Fruit fly (Drosophila melanogaster) whole organism, embryonic: ENCODE data around the gene CG10365.

Experiments
- Ada2b ChIP-seq: fragments of 200-800 bp; sonication (Bioruptor generic); IDR thresholded peaks from 2 replicates; pipeline ENCODE4 v1.3.6; 2022; ENCODE audit warnings: missing biosample characterization, missing genetic modification characterization
- Adf1 ChIP-seq: fragments of 200-800 bp; sonication (Bioruptor generic); IDR thresholded peaks from 2 replicates; pipeline ENCODE4 v1.3.6; 2022; ENCODE audit warnings: missing biosample characterization, missing genetic modification characterization
- B-H1 ChIP-seq: fragments of 200-800 bp; sonication (Bioruptor generic); IDR thresholded peaks from 3 replicates; pipeline ENCODE4 v1.3.6; 2022; ENCODE audit warnings: missing biosample characterization, missing genetic modification characterization
- Bteb2 ChIP-seq: fragments of 200-800 bp; sonication (Bioruptor generic); optimal IDR thresholded peaks from 2 replicates; lab custom pipeline; 2016; ENCODE audit warnings: missing biosample characterization, missing genetic modification characterization
- C15 ChIP-seq: fragments of 200-800 bp; sonication (Bioruptor generic); IDR thresholded peaks from 3 replicates; pipeline ENCODE4 v1.3.6; 2022; ENCODE audit warnings: missing biosample characterization, missing genetic modification characterization
- CG11247 ChIP-seq: fragments of 200-800 bp; sonication (Bioruptor generic); IDR thresholded peaks from 2 replicates; pipeline ENCODE4 v1.3.6; 2022; ENCODE audit warnings: missing biosample characterization, missing genetic modification characterization
- CG12769 ChIP-seq: fragments of 200-800 bp; sonication (Bioruptor generic); optimal IDR thresholded peaks from 2 replicates; lab custom pipeline; 2019; ENCODE audit warnings: missing biosample characterization, mild to moderate bottlenecking, missing genetic modification characterization, moderate library complexity
- CG13287 ChIP-seq: fragments of 200-800 bp; sonication (Bioruptor generic); IDR thresholded peaks from 2 replicates; pipeline ENCODE4 v1.3.6; 2022; ENCODE audit warnings: missing biosample characterization, missing genetic modification characterization; ENCODE audit not compliant: partially characterized antibody
- CG13424 ChIP-seq: fragments of 200-800 bp; sonication (Bioruptor generic); optimal IDR thresholded peaks from 2 replicates; lab custom pipeline; 2019; ENCODE audit warnings: missing biosample characterization, mild to moderate bottlenecking, missing genetic modification characterization, moderate library complexity
- CG17186 ChIP-seq: fragments of 200-800 bp; sonication (Bioruptor generic); optimal IDR thresholded peaks from 3 replicates; lab custom pipeline; 2017; ENCODE audit warnings: missing biosample characterization, missing genetic modification reagents, missing genetic modification characterization
- CG17568 ChIP-seq: fragments of 200-800 bp; sonication (Bioruptor generic); optimal IDR thresholded peaks from 2 replicates; lab custom pipeline; 2018; ENCODE audit warnings: missing biosample characterization, mild to moderate bottlenecking, missing genetic modification characterization, moderate library complexity
- CG2202 ChIP-seq: fragments of 200-800 bp; sonication (Bioruptor generic); optimal IDR thresholded peaks from 2 replicates; lab custom pipeline; 2018; ENCODE audit warnings: missing biosample characterization, mild to moderate bottlenecking, missing genetic modification characterization
- CG33557 ChIP-seq: fragments of 200-800 bp; sonication (Bioruptor generic); optimal IDR thresholded peaks from 2 replicates; lab custom pipeline; 2019; ENCODE audit warnings: missing biosample characterization, mild to moderate bottlenecking, missing genetic modification characterization, moderate library complexity
- CG3726 ChIP-seq: fragments of 200-800 bp; sonication (Bioruptor generic); IDR thresholded peaks from 3 replicates; pipeline ENCODE4, ENCODE4 v1.3.6; 2022; ENCODE audit warnings: missing biosample characterization, missing genetic modification characterization
- CG3995 ChIP-seq: fragments of 200-800 bp; sonication (Bioruptor generic); optimal IDR thresholded peaks from 3 replicates; lab custom pipeline; 2016; ENCODE audit warnings: missing biosample characterization, missing genetic modification characterization
- CG4617 ChIP-seq: fragments of 200-800 bp; sonication (Bioruptor generic); optimal IDR thresholded peaks from 3 replicates; lab custom pipeline; 2016; ENCODE audit warnings: missing biosample characterization, missing genetic modification characterization, borderline replicate concordance
- CG6854 ChIP-seq: fragments of 200-800 bp; sonication (Bioruptor generic); optimal IDR thresholded peaks from 3 replicates; lab custom pipeline; 2017; ENCODE audit warnings: missing biosample characterization, mild to moderate bottlenecking, missing genetic modification characterization
- CG7745 ChIP-seq: fragments of 200-800 bp; sonication (Bioruptor generic); optimal IDR thresholded peaks from 2 replicates; lab custom pipeline; 2018; ENCODE audit warnings: missing biosample characterization, mild to moderate bottlenecking, missing genetic modification characterization, moderate library complexity
- CG7987 ChIP-seq: fragments of 200-800 bp; sonication (Bioruptor generic); optimal IDR thresholded peaks from 2 replicates; lab custom pipeline; 2018; ENCODE audit warnings: missing biosample characterization, mild to moderate bottlenecking, missing genetic modification characterization, moderate library complexity
- CG8290 ChIP-seq, 3 experiments: fragments of 200-800 bp; sonication (Bioruptor generic); optimal IDR thresholded peaks; 2 replicates each; lab custom pipeline; 2016 to 2019; ENCODE audit warnings: missing biosample characterization in 3 of 3, missing genetic modification characterization in 3 of 3, mild to moderate bottlenecking in 2 of 3, moderate library complexity in 1 of 3
- D ChIP-seq, 2 experiments: fragments of 200-800 bp in 1 of 2; fragments of >200 bp in 1 of 2; sonication (Bioruptor generic) in 1 of 2; optimal IDR thresholded peaks; 2 replicates in 1 of 2; 3 replicates in 1 of 2; lab custom pipeline; 2017; ENCODE audit warnings: mild to moderate bottlenecking in 1 of 2, missing biosample characterization in 1 of 2, missing genetic modification characterization in 1 of 2, missing genetic modification reagents in 1 of 2
- Hsf ChIP-seq: fragments of 200-800 bp; sonication (Bioruptor generic); optimal IDR thresholded peaks from 3 replicates; lab custom pipeline; 2016; ENCODE audit warnings: missing biosample characterization, missing genetic modification characterization
- MESR4 ChIP-seq: fragments of 200-800 bp; sonication (Bioruptor generic); optimal IDR thresholded peaks from 2 replicates; lab custom pipeline; 2018; ENCODE audit warnings: missing biosample characterization, mild to moderate bottlenecking, missing genetic modification characterization, moderate library complexity
- Meics ChIP-seq: fragments of 200-800 bp; sonication (Bioruptor generic); optimal IDR thresholded peaks from 2 replicates; lab custom pipeline; 2017; ENCODE audit warnings: missing biosample characterization, mild to moderate bottlenecking, missing genetic modification characterization
- NC2α ChIP-seq: fragments of 200-800 bp; sonication (Bioruptor generic); optimal IDR thresholded peaks from 2 replicates; lab custom pipeline; 2016; ENCODE audit warnings: missing biosample characterization, missing genetic modification characterization
- Nf-YA ChIP-seq: fragments of 200-800 bp; sonication (Bioruptor generic); IDR thresholded peaks from 2 replicates; pipeline ENCODE4 v1.3.6; 2022; ENCODE audit warnings: missing biosample characterization, missing genetic modification characterization
- Nf-YC ChIP-seq: fragments of 200-800 bp; optimal IDR thresholded peaks from 3 replicates; lab custom pipeline; 2019; ENCODE audit warnings: missing biosample characterization, mild to moderate bottlenecking, missing genetic modification characterization, moderate library complexity
- Oli ChIP-seq: fragments of 200-800 bp; sonication (Bioruptor generic); optimal IDR thresholded peaks from 2 replicates; lab custom pipeline; 2018; ENCODE audit warnings: missing biosample characterization, mild to moderate bottlenecking, missing genetic modification characterization, moderate library complexity
- Stat92E ChIP-seq, 3 experiments: fragments of >200 bp in 2 of 3; fragments of 200-800 bp in 1 of 3; sonication (Bioruptor generic) in 1 of 3; optimal IDR thresholded peaks; 2 replicates each; lab custom pipeline; 2017 to 2019; ENCODE audit warnings: missing biosample characterization in 3 of 3, missing genetic modification characterization in 3 of 3, mild to moderate bottlenecking in 1 of 3, moderate library complexity in 1 of 3
- Tbp ChIP-seq: fragments of >200 bp; optimal IDR thresholded peaks from 2 replicates; lab custom pipeline; 2018; ENCODE audit warnings: missing biosample characterization, missing genetic modification characterization
- Xrp1 ChIP-seq: fragments of 200-800 bp; sonication (Bioruptor generic); IDR thresholded peaks from 2 replicates; pipeline ENCODE4 v1.3.6; 2022; ENCODE audit warnings: missing biosample characterization, missing genetic modification characterization
- al ChIP-seq: fragments of 200-800 bp; sonication (Bioruptor generic); IDR thresholded peaks from 2 replicates; pipeline ENCODE4 v1.3.6; 2022; ENCODE audit warnings: missing biosample characterization, missing genetic modification characterization
- bowl ChIP-seq: fragments of 200-800 bp; sonication (Bioruptor generic); IDR thresholded peaks from 2 replicates; pipeline ENCODE4 v1.3.6; 2022; ENCODE audit warnings: missing biosample characterization, missing genetic modification characterization
- chn ChIP-seq: fragments of 200-800 bp; sonication (Bioruptor generic); optimal IDR thresholded peaks from 2 replicates; lab custom pipeline; 2016; ENCODE audit warnings: missing biosample characterization, missing genetic modification characterization
- dimm ChIP-seq: fragments of 200-800 bp; sonication (Bioruptor generic); IDR thresholded peaks from 2 replicates; pipeline ENCODE4 v1.3.6; 2022; ENCODE audit warnings: missing biosample characterization, missing genetic modification characterization
- dmrt99B ChIP-seq: fragments of 200-800 bp; sonication (Bioruptor generic); optimal IDR thresholded peaks from 2 replicates; lab custom pipeline; 2018; ENCODE audit warnings: missing biosample characterization, mild to moderate bottlenecking, missing genetic modification characterization, moderate library complexity
- exex ChIP-seq: fragments of 200-800 bp; sonication (Bioruptor generic); optimal IDR thresholded peaks from 4 replicates; lab custom pipeline; 2018; ENCODE audit warnings: missing biosample characterization, mild to moderate bottlenecking, missing genetic modification characterization, moderate library complexity
- fd64A ChIP-seq: fragments of 200-800 bp; sonication (Bioruptor generic); optimal IDR thresholded peaks from 3 replicates; lab custom pipeline; 2018; ENCODE audit warnings: missing biosample characterization, mild to moderate bottlenecking, missing genetic modification characterization
- hb ChIP-seq: fragments of 200-800 bp; sonication (Bioruptor generic); IDR thresholded peaks from 3 replicates; pipeline ENCODE4 v1.3.6; 2022; ENCODE audit warnings: missing biosample characterization, missing genetic modification characterization; ENCODE audit not compliant: partially characterized antibody
- kah ChIP-seq: fragments of 200-800 bp; sonication (Bioruptor generic); optimal IDR thresholded peaks from 2 replicates; lab custom pipeline; 2018; ENCODE audit warnings: missing biosample characterization, mild to moderate bottlenecking, missing genetic modification characterization
- nerfin-2 ChIP-seq: fragments of 200-800 bp; sonication (Bioruptor generic); IDR thresholded peaks from 2 replicates; pipeline ENCODE4 v1.3.6; 2022; ENCODE audit warnings: missing biosample characterization, missing genetic modification characterization; ENCODE audit not compliant: partially characterized antibody
- pb ChIP-seq: fragments of 200-800 bp; sonication (Bioruptor generic); optimal IDR thresholded peaks from 3 replicates; lab custom pipeline; 2016; ENCODE audit warnings: missing biosample characterization, missing genetic modification characterization
- pfk ChIP-seq: fragments of 200-800 bp; sonication (Bioruptor generic); optimal IDR thresholded peaks from 2 replicates; lab custom pipeline; 2018; ENCODE audit warnings: missing biosample characterization, mild to moderate bottlenecking, missing genetic modification characterization, moderate library complexity
- psq ChIP-seq: fragments of 200-800 bp; sonication (Bioruptor generic); optimal IDR thresholded peaks from 2 replicates; lab custom pipeline; 2017; ENCODE audit warnings: missing biosample characterization, missing genetic modification characterization
- trh ChIP-seq: fragments of 200-800 bp; sonication (Bioruptor generic); optimal IDR thresholded peaks from 2 replicates; lab custom pipeline; 2016; ENCODE audit warnings: missing biosample characterization, missing genetic modification characterization
- usp ChIP-seq: fragments of >200 bp; optimal IDR thresholded peaks from 2 replicates; lab custom pipeline; 2017; ENCODE audit warnings: missing biosample characterization, missing genetic modification characterization
- vnd ChIP-seq: fragments of 200-800 bp; sonication (Bioruptor generic); IDR thresholded peaks from 3 replicates; pipeline ENCODE4 v1.3.6; 2022; ENCODE audit warnings: missing biosample characterization, missing genetic modification characterization; ENCODE audit not compliant: partially characterized antibody
- yki ChIP-seq: fragments of >200 bp; optimal IDR thresholded peaks from 3 replicates; lab custom pipeline; 2018

CG10365 gene

DNA sequence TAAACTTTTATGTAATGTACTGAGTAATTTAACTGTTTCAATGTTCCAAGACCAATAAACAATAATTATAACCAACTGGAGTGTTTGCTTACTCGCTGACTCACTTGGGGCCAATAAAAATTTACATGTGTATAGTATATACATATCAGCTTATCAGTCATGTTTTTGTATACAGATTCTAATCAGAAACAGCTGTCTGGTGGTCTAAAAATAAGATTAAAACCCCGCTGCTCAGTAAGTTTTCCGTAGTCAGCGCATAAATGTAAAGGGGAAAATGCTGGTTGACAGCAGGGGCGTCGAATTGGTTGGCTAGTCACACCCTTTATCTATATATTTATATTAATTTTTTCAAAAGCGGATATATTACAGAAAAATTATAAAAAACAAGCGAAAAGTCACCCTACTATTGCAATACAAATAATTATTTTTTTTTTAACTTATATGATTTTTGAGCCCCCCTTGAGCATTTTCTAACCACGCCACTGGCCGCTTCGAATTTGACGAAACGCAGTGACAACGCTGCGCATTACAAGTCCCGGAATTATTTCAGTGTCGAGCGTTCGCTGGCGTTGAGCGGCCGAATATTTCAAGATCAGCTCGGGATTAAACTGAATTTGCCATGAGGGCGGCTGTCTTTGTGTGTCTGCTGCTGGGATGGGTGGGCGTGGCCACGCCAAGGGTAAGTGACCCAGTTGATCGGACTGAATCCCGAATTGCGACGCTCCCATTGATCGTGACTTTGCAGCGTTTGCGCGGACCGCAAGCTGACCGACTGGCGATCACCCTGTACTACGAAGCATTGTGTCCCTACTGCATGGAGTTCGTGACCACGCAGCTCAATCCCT is 44.6 kb upstream of the CG10365 start, which contains the start of gene GILT2 (continued):
- TF ChIP-seq Meics (GFP tag; lab: Kevin White, UChicago): peak; percentile 95
- peak; percentile 61 for TF ChIP-seq CG4617
- peak; percentile 68 for TF ChIP-seq CG8290 (GFP tag; optimal IDR thresholded peaks at IDR 0.05; lab: Kevin White, UChicago)
- peak; percentile 1 to 68 for TF ChIP-seq CG8290 (tag; optimal IDR thresholded peaks at IDR 0.05; lab: Kevin White, UChicago)
- TF ChIP-seq CG33557 (GFP tag; lab: Kevin White, UChicago): peak; percentile 88
- peak; percentile 76; the same call in 2 of the 3 replicates for TF ChIP-seq CG3726 (GFP tag; lab: Robert Waterston, UW)
- TF ChIP-seq psq: peak; percentile 71
- TF ChIP-seq D (optimal IDR thresholded peaks at IDR 0.05; lab: Kevin White, UChicago): no peak
- TF ChIP-seq D (GFP tag; optimal IDR thresholded peaks at IDR 0.05; lab: Kevin White, UChicago): peak; percentile 89
- peak; percentile 87 for TF ChIP-seq CG11247
- peak; percentile 76 for TF ChIP-seq C15 (GFP tag; lab: Robert Waterston, UW)
- peak; percentile 76 for TF ChIP-seq fd64A
- peak; percentile 54 for TF ChIP-seq CG7987 (GFP tag; lab: Kevin White, UChicago)
- no peak for TF ChIP-seq CG17568 (GFP tag; lab: Kevin White, UChicago)
- TF ChIP-seq nerfin-2 (GFP tag; lab: Robert Waterston, UW): no peak
- peak; percentile 84 for TF ChIP-seq trh (GFP tag; lab: Kevin White, UChicago)
- TF ChIP-seq Stat92E (GFP tag; optimal IDR thresholded peaks at IDR 0.05; lab: Kevin White, UChicago): peak in 1 of 3 experiments; percentile 78
- TF ChIP-seq Hsf (GFP tag; lab: Kevin White, UChicago): peak; percentile 80
- peak; percentile 78 for TF ChIP-seq Nf-YC (tag; lab: Kevin White, UChicago)
- TF ChIP-seq Bteb2 (GFP tag; lab: Kevin White, UChicago): peak; percentile 44
- no peak for TF ChIP-seq hb (GFP tag; lab: Robert Waterston, UW)
- TF ChIP-seq CG13424: peak; percentile 95
- no peak for TF ChIP-seq CG7745
- TF ChIP-seq dmrt99B (tag; lab: Kevin White, UChicago): peak; percentile 96
- peak; percentile 76 for TF ChIP-seq Adf1 (GFP tag; lab: Robert Waterston, UW)
- peak; percentile 92 for TF ChIP-seq Oli (tag; lab: Kevin White, UChicago)
- peak; percentile 87 for TF ChIP-seq bowl (GFP tag; lab: Robert Waterston, UW)
- peak; percentile 78 for TF ChIP-seq exex
- no peak for TF ChIP-seq yki (lab: Kevin White, UChicago)
- no peak for TF ChIP-seq NC2α
- TF ChIP-seq Tbp (GFP tag; lab: Kevin White, UChicago): no peak
- peak; percentile 12 for TF ChIP-seq MESR4 (GFP tag; lab: Kevin White, UChicago)
- peak; percentile 91 for TF ChIP-seq CG6854
- peak; percentile 91 for TF ChIP-seq Ada2b (GFP tag; lab: Robert Waterston, UW)
- peak; percentile 80 for TF ChIP-seq dimm (GFP tag; lab: Robert Waterston, UW)
- no peak for TF ChIP-seq CG13287 (GFP tag; lab: Robert Waterston, UW)
- peak; percentile 29 for TF ChIP-seq CG17186 (GFP tag; lab: Kevin White, UChicago)
- TF ChIP-seq pfk: no peak
- TF ChIP-seq chn: peak; percentile 62
- no peak for TF ChIP-seq CG12769 (tag; lab: Kevin White, UChicago)
- peak; percentile 88 for TF ChIP-seq kah
- no peak for TF ChIP-seq usp
- TF ChIP-seq Xrp1 (GFP tag; lab: Robert Waterston, UW): peak; percentile 97
- TF ChIP-seq Nf-YA (GFP tag; lab: Robert Waterston, UW): peak; percentile 84
- peak; percentile 42 for TF ChIP-seq CG3995
- TF ChIP-seq al (GFP tag; lab: Robert Waterston, UW): peak; percentile 74
- TF ChIP-seq pb (GFP tag; lab: Kevin White, UChicago): no peak
- TF ChIP-seq vnd (GFP tag; lab: Robert Waterston, UW): no peak
- TF ChIP-seq B-H1: peak; percentile 78
- TF ChIP-seq CG2202 (tag; lab: Kevin White, UChicago): peak; percentile 85
